Worm (Caenorhabditis elegans) whole organism, early embryonic: ENCODE measurements around the gene pct-1.

ENCODE experiments used
- ceh-36 ChIP-seq: sonication (generic microtip); optimal IDR thresholded peaks from 2 replicates; lab custom pipeline; 2016; ENCODE audit warnings: missing genetic modification characterization, inconsistent platforms, missing compliant biosample characterization
- flt-1 ChIP-seq: fragments of 200-800 bp; sonication (Bioruptor generic); IDR thresholded peaks from 2 replicates; pipeline ENCODE4 v1.3.6; 2022; ENCODE audit warnings: missing genetic modification characterization, missing compliant biosample characterization
- hmg-4 ChIP-seq: fragments of 200-800 bp; sonication (Bioruptor generic); optimal IDR thresholded peaks from 2 replicates; lab custom pipeline; 2018; ENCODE audit warnings: mild to moderate bottlenecking, missing genetic modification characterization, missing compliant biosample characterization
- hnd-1 ChIP-seq: sonication (generic microtip); optimal IDR thresholded peaks from 2 replicates; lab custom pipeline; 2016; ENCODE audit warnings: missing genetic modification characterization, missing compliant biosample characterization
- tbx-11 ChIP-seq: fragments of 200-800 bp; sonication (Bioruptor generic); IDR thresholded peaks from 2 replicates; pipeline ENCODE4 v1.3.6; 2022; ENCODE audit warnings: missing genetic modification characterization, missing compliant biosample characterization

DNA sequence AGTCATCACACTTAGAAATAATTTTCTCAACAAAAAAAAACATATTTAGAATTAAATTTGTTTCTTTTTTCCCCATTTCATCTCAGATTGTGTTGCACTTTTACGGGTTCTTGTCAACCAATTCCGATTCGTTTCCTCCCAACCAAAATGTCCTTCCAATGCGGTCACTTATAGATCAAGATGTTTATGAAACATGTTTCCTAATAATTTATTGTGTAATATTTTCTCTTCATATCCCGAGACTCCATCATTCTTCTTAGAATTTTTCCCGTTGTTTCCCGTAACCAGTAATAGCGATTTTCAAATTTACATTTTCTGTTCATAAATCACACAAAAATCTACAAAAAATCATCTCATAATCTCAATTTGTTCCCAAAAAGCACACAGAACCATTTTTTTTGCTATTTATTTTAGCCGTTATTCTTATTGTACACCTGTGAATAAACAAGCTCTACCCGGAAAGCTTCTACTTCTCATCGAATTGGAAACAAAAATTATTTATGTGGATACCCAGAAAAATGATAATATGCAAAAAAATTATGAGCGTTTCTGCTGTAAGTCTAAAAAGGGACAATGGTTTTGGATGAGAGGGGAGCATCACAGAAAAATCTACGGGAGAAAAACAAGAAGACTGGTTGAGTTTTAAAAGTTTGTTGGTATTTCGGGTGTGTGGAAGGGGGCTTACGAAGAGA, 12.3 kb downstream of the pct-1 start:
- TF ChIP-seq hnd-1 (tag; lab: Kevin White, UChicago) (no peak), ceh-36 (no peak), hmg-4 (GFP tag; lab: Kevin White, UChicago) (no peak), flt-1 (no peak), tbx-11 (GFP tag; lab: Robert Waterston, UW) (no peak)
